Fruit fly (Drosophila melanogaster): ENCODE results near the gene CG6431.

DNA sequence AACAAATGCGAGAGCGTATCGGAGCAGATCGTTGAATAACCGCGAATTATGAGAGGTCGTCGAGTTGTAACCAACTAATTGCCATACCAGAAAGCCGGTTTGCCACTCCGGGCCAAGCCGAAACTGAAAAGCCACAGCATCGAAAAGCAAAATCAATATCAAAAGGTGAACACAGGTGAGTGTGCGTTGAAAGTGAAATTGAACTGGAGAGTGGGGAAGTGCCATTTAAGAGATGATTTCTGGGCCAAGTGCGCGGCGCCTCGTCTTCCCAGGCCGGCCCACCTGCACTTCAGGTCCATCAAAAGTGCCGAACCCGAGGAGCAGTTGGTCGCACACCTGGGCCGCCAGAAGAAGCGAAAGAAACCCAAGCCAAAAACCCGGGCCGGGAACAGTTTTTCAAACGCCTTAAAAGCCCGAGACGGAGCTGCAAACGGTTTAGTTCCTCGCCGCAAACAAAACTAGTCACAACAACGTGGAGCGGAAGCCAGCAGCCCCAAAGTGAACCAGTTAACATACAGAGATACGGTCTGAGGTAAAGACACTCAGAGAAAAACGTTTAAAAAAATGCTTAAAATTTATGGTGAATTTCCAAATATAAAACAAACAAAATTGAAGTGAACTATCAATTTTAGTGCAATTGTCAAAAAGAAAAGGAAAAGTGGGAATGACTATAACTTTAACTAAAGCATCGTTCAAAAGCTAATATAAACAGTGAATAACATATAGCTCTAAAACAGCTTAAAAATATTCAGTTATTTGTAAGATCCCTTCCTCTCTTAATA, 46.9 kb upstream of the CG6431 start, which contains the start of gene CG17104:
- TF ChIP-seq ey (GFP tag; optimal IDR thresholded peaks at IDR 0.05) (peak; percentile 44), brk (GFP tag; optimal IDR thresholded peaks at IDR 0.05) (no peak), usp (GFP tag; optimal IDR thresholded peaks at IDR 0.05) (no peak), HLH106 (tag; optimal IDR thresholded peaks at IDR 0.05) (peak; percentile 54), Jra (GFP tag; optimal IDR thresholded peaks at IDR 0.05) (no peak), h (GFP tag; optimal IDR thresholded peaks at IDR 0.05) (peak; percentile 63), CG32264 (GFP tag; optimal IDR thresholded peaks at IDR 0.05) (no peak)
